Worm (Caenorhabditis elegans): ENCODE measurements around the gene tbc-16.

The tbc-16 gene

ce11 chrX:5942171-5942570 lies 45.0 kb downstream of the tbc-16 start (continued):
- TF ChIP-seq efl-3 (GFP tag; optimal IDR thresholded peaks at IDR 0.05) (no peak), ets-5 (GFP tag; IDR thresholded peaks at IDR 0.05) (no peak), tbx-2 (tag; optimal IDR thresholded peaks at IDR 0.05) (peak; percentile 43), mep-1 (tag; optimal IDR thresholded peaks at IDR 0.05) (peak; percentile 70), unc-62 (GFP tag; optimal IDR thresholded peaks at IDR 0.05) (no peak), fkh-4 (tag; optimal IDR thresholded peaks at IDR 0.05; ENCODE audit: borderline replicate concordance) (no peak), ztf-4 (tag; optimal IDR thresholded peaks at IDR 0.05) (no peak), aly-2 (tag; optimal IDR thresholded peaks at IDR 0.05) (no peak), nhr-12 (tag; optimal IDR thresholded peaks at IDR 0.05) (no peak), lir-3 (tag; optimal IDR thresholded peaks at IDR 0.05; ENCODE audit: poor library complexity) (peak; percentile 21), nhr-84 (tag; optimal IDR thresholded peaks at IDR 0.05) (no peak), snpc-4 (tag; optimal IDR thresholded peaks at IDR 0.05) (no peak), nhr-47 (tag; optimal IDR thresholded peaks at IDR 0.05) (peak; percentile 44), nhr-90 (tag; optimal IDR thresholded peaks at IDR 0.05; ENCODE audit: poor library complexity) (peak; percentile 39), nhr-11 (tag; optimal IDR thresholded peaks at IDR 0.05) (peak; percentile 30), unc-98 (GFP tag; IDR thresholded peaks at IDR 0.05) (0 out of 2 replicates have a peak, but pooled peaks have one; percentile 12), C34B4.2 (tag; optimal IDR thresholded peaks at IDR 0.05) (no peak), sox-4 (tag; optimal IDR thresholded peaks at IDR 0.05) (no peak), swsn-7 (tag; optimal IDR thresholded peaks at IDR 0.05) (peak; percentile 36), nhr-76 (tag; optimal IDR thresholded peaks at IDR 0.05) (no peak), irx-1 (tag; optimal IDR thresholded peaks at IDR 0.05) (no peak), nhr-20 (tag; optimal IDR thresholded peaks at IDR 0.05) (peak; percentile 85), ceh-90 (tag; optimal IDR thresholded peaks at IDR 0.05) (no peak), vab-15 (tag; optimal IDR thresholded peaks at IDR 0.05) (no peak), Y116A8C.19 (tag; optimal IDR thresholded peaks at IDR 0.05; ENCODE audit: borderline replicate concordance) (no peak), ama-1 (optimal IDR thresholded peaks at IDR 0.05) (no peak), fkh-10 (GFP tag; optimal IDR thresholded peaks at IDR 0.05) (no peak), ceh-88 (GFP tag; IDR thresholded peaks at IDR 0.05) (no peak), elt-2 (tag; optimal IDR thresholded peaks at IDR 0.05) (no peak), jun-1 (tag; optimal IDR thresholded peaks at IDR 0.05) (no peak), ces-1 (GFP tag; optimal IDR thresholded peaks at IDR 0.05) (no peak), mdl-1 (tag; optimal IDR thresholded peaks at IDR 0.05) (peak in 1 of 2 experiments; percentile 87), unc-86 (tag; optimal IDR thresholded peaks at IDR 0.05) (no peak), nhr-237 (tag; optimal IDR thresholded peaks at IDR 0.05) (no peak), nhr-71 (tag; optimal IDR thresholded peaks at IDR 0.05) (peak; percentile 92)

ce11 chrX:5943908-5944307 lies 46.8 kb downstream of the tbc-16 start:
- TF ChIP-seq nhr-71 (tag; optimal IDR thresholded peaks at IDR 0.05) (peak; percentile 53), efl-1 (optimal IDR thresholded peaks at IDR 0.05) (no peak), efl-1 (GFP tag; optimal IDR thresholded peaks at IDR 0.05 in 1 of 2) (peak in 1 of 2 experiments; percentile 1), rnt-1 (tag; optimal IDR thresholded peaks at IDR 0.05) (peak; percentile 51), xbp-1 (tag; optimal IDR thresholded peaks at IDR 0.05) (peak; percentile 16), mdl-1 (tag; optimal IDR thresholded peaks at IDR 0.05) (peak in 1 of 2 experiments; percentile 21), ceh-8 (GFP tag; optimal IDR thresholded peaks at IDR 0.05) (no peak), lin-14 (GFP tag; optimal IDR thresholded peaks at IDR 0.05) (peak; percentile 59), lsy-2 (tag; optimal IDR thresholded peaks at IDR 0.05) (peak; percentile 10 to 31), ceh-90 (tag; optimal IDR thresholded peaks at IDR 0.05) (no peak), snu-23 (GFP tag; optimal IDR thresholded peaks at IDR 0.05) (peak; percentile 24), nhr-19 (GFP tag; conservative IDR thresholded peaks at IDR 0.05) (0 out of 2 replicates have a peak, but pooled peaks have one; percentile 23), zip-4 (GFP tag; optimal IDR thresholded peaks at IDR 0.05) (no peak), lir-3 (tag; optimal IDR thresholded peaks at IDR 0.05; ENCODE audit: poor library complexity) (no peak), blmp-1 (tag; optimal IDR thresholded peaks at IDR 0.05) (peak; percentile 55)
